Worm (Caenorhabditis elegans) whole organism, L3 larva: ENCODE results near the gene H04D03.2.

Experiments used
- egl-27 ChIP-seq: sonication (generic microtip); optimal IDR thresholded peaks from 4 replicates; lab custom pipeline; 2017; ENCODE audit warnings: missing biosample characterization, missing genetic modification reagents, missing genetic modification characterization
- elt-2 ChIP-seq: sonication (generic microtip); optimal IDR thresholded peaks from 2 replicates; lab custom pipeline; 2016; ENCODE audit warnings: missing genetic modification reagents, mild to moderate bottlenecking, missing genetic modification characterization, missing compliant biosample characterization
- eor-1 ChIP-seq, 2 experiments: fragments of 150-350 bp; optimal IDR thresholded peaks; 2 replicates each; lab custom pipeline; 2014 to 2018; ENCODE audit warnings: missing biosample characterization in 2 of 2, missing genetic modification characterization in 2 of 2
- lin-39 ChIP-seq: fragments of 150-350 bp; optimal IDR thresholded peaks from 2 replicates; lab custom pipeline; 2018; ENCODE audit warnings: missing biosample characterization, missing genetic modification reagents, missing genetic modification characterization
- nhr-67 ChIP-seq: fragments of 150-350 bp; optimal IDR thresholded peaks from 2 replicates; lab custom pipeline; 2014; ENCODE audit warnings: missing biosample characterization, missing genetic modification characterization
- nhr-77 ChIP-seq: fragments of 150-350 bp; optimal IDR thresholded peaks from 2 replicates; lab custom pipeline; 2014; ENCODE audit warnings: missing biosample characterization, missing genetic modification characterization
- tbx-2 ChIP-seq: sonication (generic microtip); optimal IDR thresholded peaks from 2 replicates; lab custom pipeline; 2016; ENCODE audit warnings: mild to moderate bottlenecking, missing genetic modification characterization, missing compliant biosample characterization
- unc-39 ChIP-seq: sonication (generic microtip); optimal IDR thresholded peaks from 4 replicates; lab custom pipeline; 2017; ENCODE audit warnings: missing biosample characterization, missing genetic modification characterization
- unc-62 ChIP-seq: fragments of 150-350 bp; sonication (generic microtip); optimal IDR thresholded peaks from 4 replicates; lab custom pipeline; 2014; ENCODE audit warnings: missing biosample characterization, missing genetic modification reagents, missing genetic modification characterization
- ztf-4 ChIP-seq: fragments of 150-350 bp; optimal IDR thresholded peaks from 2 replicates; lab custom pipeline; 2014; ENCODE audit warnings: missing biosample characterization, missing genetic modification characterization

ce11 chrIII:10442355-10443140 is at the start of gene H04D03.2, which contains the start of gene ecps-2:
- TF ChIP-seq ztf-4: no peak
- no peak for TF ChIP-seq unc-62 (GFP tag; lab: Kevin White, UChicago)
- no peak for TF ChIP-seq nhr-67 (tag; lab: Kevin White, UChicago)
- TF ChIP-seq nhr-77: no peak
- no peak for TF ChIP-seq unc-39 (tag; lab: Kevin White, UChicago)
- no peak for TF ChIP-seq lin-39 (tag; lab: Kevin White, UChicago)
- no peak for TF ChIP-seq tbx-2
- no peak for TF ChIP-seq eor-1 (tag; optimal IDR thresholded peaks at IDR 0.05; lab: Kevin White, UChicago)
- no peak for TF ChIP-seq elt-2
- TF ChIP-seq egl-27 (tag; lab: Kevin White, UChicago): no peak
